Fruit fly (Drosophila melanogaster) whole organism, wandering third instar larva: ENCODE data around the gene msl-3.

Source experiments
- Dfd ChIP-seq: fragments of >200 bp; optimal IDR thresholded peaks from 2 replicates; lab custom pipeline; 2017; ENCODE audit warnings: missing biosample characterization, missing genetic modification characterization
- GATAd ChIP-seq: sonication (Bioruptor generic); optimal IDR thresholded peaks from 2 replicates; lab custom pipeline; 2016; ENCODE audit warnings: missing biosample characterization, missing genetic modification characterization
- N ChIP-seq: fragments of >200 bp; optimal IDR thresholded peaks from 2 replicates; lab custom pipeline; 2018; ENCODE audit warnings: missing biosample characterization, missing external identifiers, missing genetic modification characterization
- dmrt93B ChIP-seq: fragments of 200-800 bp; sonication (Bioruptor generic); optimal IDR thresholded peaks from 2 replicates; lab custom pipeline; 2018; ENCODE audit warnings: missing biosample characterization, mild to moderate bottlenecking, missing genetic modification characterization
- h ChIP-seq: fragments of 200-800 bp; sonication (Bioruptor generic); optimal IDR thresholded peaks from 3 replicates; lab custom pipeline; 2016; ENCODE audit warnings: missing biosample characterization, mild to moderate bottlenecking, missing genetic modification characterization
- psq ChIP-seq: fragments of 200-800 bp; sonication (Bioruptor generic); optimal IDR thresholded peaks from 3 replicates; lab custom pipeline; 2017; ENCODE audit warnings: missing biosample characterization, mild to moderate bottlenecking, missing genetic modification characterization, moderate library complexity
- tai ChIP-seq: sonication (Bioruptor generic); optimal IDR thresholded peaks from 2 replicates; lab custom pipeline; 2016; ENCODE audit warnings: missing biosample characterization, missing genetic modification characterization

DNA sequence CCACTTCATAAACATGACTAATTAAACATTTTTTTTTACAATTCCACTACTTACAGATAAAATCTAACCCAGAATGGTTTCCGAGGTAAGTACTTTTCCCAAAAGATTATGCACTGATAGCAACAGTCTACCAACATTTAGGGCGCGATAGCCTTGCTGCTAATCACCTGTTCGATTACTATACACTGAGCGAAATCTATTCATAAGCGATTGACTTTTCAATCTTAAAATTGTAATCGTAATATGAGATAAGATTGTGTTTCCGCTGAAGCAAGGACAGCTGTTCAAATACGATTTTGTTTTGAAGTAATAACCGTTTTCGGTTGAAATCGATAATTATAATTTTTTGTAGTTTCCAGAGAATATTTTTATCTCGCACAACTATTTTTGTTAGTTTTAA lies 7.3 kb upstream of the msl-3 start:
- TF ChIP-seq N (no peak), h (GFP tag; lab: Kevin White, UChicago) (no peak), psq (GFP tag; lab: Kevin White, UChicago) (no peak), Dfd (no peak), GATAd (GFP tag; lab: Kevin White, UChicago) (no peak), tai (GFP tag; lab: Kevin White, UChicago) (no peak), dmrt93B (GFP tag; lab: Kevin White, UChicago) (no peak)
